Worm (Caenorhabditis elegans): ENCODE measurements around the gene sgca-1.

The sgca-1 gene

ce11 chrX:6788965-6789573 lies at the start of gene sgca-1:
Gene sgca-1, minus strand, starts transcription at chrX:6789548.
- TF ChIP-seq unc-62 (GFP tag; optimal IDR thresholded peaks at IDR 0.05), result no peak

DNA sequence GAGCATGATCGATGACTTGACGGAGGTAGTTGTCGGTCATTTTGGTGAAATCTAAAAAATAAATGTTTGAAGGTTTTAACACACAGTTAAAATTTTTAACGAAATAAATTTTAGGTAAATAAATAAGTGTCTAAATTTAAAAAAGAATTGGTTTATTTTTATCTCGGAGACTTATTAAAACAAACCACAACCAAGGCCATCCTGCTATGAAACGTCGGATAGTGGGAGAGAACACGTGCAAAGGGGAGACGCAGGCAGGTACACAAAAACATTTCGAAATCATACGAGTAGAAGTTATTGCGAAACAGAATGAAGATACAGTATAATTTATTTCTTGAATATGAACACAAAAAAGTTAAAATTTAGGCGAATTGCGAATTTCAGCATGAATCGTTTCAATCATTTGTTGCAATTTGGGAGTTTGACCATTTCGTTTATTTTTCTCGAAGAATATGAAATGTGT lies 46.7 kb upstream of the sgca-1 start, which contains the start of gene F41B4.3:
TSS of gene F41B4.3 (minus strand) at position 51 of the 463 bp plus-strand sequence.
- TF ChIP-seq unc-62 (GFP tag; optimal IDR thresholded peaks at IDR 0.05), result no peak

ce11 chrX:6835166-6835565 lies 45.8 kb upstream of the sgca-1 start, which contains the start of gene F41B4.2:
Gene F41B4.2, minus strand, starts transcription at chrX:6835266.
- no peak for TF ChIP-seq unc-62 (GFP tag; optimal IDR thresholded peaks at IDR 0.05)

DNA sequence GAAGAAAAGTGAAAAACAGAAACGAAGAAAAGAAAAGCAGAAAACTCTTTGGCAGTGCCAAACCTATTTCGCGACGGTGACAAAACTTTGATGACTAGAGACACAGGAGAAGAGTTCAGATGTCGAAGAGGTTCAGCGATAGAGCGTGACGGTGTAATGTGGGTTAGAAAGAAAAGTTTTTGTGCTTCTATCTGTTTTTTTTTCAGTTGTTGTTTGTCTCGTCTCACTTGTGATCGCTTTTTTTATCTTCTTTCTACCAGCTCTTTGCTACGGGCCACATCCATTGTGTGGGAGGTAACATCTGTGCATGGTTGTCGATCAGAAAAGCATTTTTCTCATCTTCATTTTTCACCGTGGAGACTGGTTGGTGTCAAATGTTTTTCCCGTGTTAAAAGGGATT lies 36.5 kb upstream of the sgca-1 start, which contains the start of gene F41B4.1:
TSS of gene F41B4.1 (minus strand) at position 23 of the 400 bp plus-strand sequence.
- no peak for TF ChIP-seq unc-62 (GFP tag; optimal IDR thresholded peaks at IDR 0.05)

- no peak for TF ChIP-seq unc-62 (GFP tag; optimal IDR thresholded peaks at IDR 0.05)
Measured at ce11 chrX:6823218-6823979, 34.1 kb upstream of the sgca-1 start, which contains the start of gene gei-15. Gene gei-15, minus strand, starts transcription at chrX:6823268.

ce11 chrX:6822552-6822951 lies 33.2 kb upstream of the sgca-1 start:
- TF ChIP-seq unc-62 (GFP tag; optimal IDR thresholded peaks at IDR 0.05), result no peak

DNA sequence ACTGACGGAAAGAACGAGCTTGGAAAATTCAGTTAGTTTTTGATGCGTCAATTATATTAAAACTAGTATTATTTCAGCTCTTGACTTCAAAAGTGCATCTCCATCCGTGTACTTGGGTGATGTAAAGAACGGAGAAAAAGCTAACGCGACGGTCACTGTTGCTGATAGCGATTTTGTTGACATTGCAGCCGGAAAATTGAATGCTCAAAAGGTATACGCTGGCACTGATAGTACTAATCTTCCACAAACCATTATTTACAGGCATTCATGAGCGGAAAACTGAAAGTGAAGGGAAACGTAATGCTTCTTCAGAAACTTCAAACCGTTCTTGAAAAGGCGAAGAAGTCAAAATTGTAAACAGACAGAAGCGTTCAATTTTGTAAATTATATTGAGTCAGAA lies 30.3 kb upstream of the sgca-1 start:
- no peak for TF ChIP-seq unc-62 (GFP tag; optimal IDR thresholded peaks at IDR 0.05)

- no peak for TF ChIP-seq unc-62 (GFP tag; optimal IDR thresholded peaks at IDR 0.05)
Measured at ce11 chrX:6819135-6819534, 29.8 kb upstream of the sgca-1 start.

- TF ChIP-seq unc-62 (GFP tag; optimal IDR thresholded peaks at IDR 0.05), result no peak
Measured at ce11 chrX:6818036-6818488, 28.7 kb upstream of the sgca-1 start, which contains the start of gene dhs-28. Gene dhs-28, plus strand, starts transcription at chrX:6818438.

ce11 chrX:6813025-6813424 lies 23.7 kb upstream of the sgca-1 start:
- no peak for TF ChIP-seq unc-62 (GFP tag; optimal IDR thresholded peaks at IDR 0.05)

ce11 chrX:6808640-6809039 lies 19.3 kb upstream of the sgca-1 start:
- TF ChIP-seq unc-62 (GFP tag; optimal IDR thresholded peaks at IDR 0.05), result no peak

DNA sequence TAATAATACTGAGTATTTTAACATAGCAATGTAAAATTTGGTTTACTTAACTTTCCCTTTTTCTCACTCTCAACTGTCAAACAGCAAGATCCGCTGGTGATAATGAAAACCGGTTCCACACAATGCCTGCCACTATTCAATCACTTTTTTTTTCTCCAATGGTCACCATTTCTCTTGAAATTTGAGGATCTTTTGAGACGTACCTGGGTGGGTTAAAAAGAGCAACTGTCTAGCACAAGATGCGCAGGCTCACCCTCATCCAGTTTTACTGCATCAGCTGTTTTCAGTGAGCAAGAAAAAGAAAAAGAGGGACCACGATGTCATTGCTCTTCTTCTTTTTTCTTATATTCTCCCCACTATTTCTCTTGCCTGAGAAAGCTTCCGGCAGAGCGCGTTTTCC lies 18.9 kb upstream of the sgca-1 start:
- TF ChIP-seq unc-62 (GFP tag; optimal IDR thresholded peaks at IDR 0.05), result no peak

ce11 chrX:6807137-6807861 lies 18.0 kb upstream of the sgca-1 start:
- no peak for TF ChIP-seq unc-62 (GFP tag; optimal IDR thresholded peaks at IDR 0.05)

- TF ChIP-seq unc-62 (GFP tag; optimal IDR thresholded peaks at IDR 0.05), result no peak
Measured at ce11 chrX:6806463-6806862, 17.1 kb upstream of the sgca-1 start, which contains the start of gene atg-2. Gene atg-2, plus strand, starts transcription at chrX:6806763.

DNA sequence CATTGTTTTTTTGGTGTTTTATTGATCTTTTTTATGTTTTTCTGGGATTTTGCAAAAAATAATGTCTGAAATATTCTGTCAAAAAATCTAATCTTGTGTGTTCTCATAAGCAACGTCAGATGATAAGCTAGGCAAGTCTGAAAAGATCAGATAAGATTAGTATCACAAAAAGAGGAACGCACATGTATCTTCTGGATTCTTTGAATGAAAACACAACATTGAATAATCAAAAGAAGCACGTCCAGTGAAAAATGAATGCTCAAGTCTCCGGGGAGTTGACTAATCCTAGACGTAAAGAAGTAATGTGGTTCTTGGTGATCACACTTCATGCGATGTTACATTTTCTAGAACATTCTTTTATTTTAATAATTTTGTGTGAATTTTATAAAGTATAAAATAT lies 16.1 kb upstream of the sgca-1 start:
- no peak for TF ChIP-seq unc-62 (GFP tag; optimal IDR thresholded peaks at IDR 0.05)

DNA sequence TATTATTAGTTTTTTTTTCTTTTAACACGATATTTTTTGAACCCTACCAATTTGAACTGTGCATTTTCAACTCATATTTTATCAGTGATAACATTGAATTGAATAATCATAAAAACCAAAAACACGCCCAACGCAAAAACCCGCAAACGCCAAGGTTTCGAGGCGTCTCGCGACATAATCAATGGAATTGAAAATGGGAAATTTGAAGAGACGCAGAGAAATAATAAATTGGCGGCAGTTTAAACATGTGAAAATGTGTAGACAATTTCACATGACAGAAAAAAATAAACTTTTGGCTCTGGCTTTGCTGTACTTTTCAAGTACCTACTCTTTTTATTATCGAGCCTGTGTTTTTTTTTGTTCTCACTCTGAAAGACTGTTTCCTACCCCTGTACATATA lies 15.5 kb upstream of the sgca-1 start:
- no peak for TF ChIP-seq unc-62 (GFP tag; optimal IDR thresholded peaks at IDR 0.05)

All from whole organism, dauer.